Worm (Caenorhabditis elegans): ENCODE results near the gene aqp-11.

DNA sequence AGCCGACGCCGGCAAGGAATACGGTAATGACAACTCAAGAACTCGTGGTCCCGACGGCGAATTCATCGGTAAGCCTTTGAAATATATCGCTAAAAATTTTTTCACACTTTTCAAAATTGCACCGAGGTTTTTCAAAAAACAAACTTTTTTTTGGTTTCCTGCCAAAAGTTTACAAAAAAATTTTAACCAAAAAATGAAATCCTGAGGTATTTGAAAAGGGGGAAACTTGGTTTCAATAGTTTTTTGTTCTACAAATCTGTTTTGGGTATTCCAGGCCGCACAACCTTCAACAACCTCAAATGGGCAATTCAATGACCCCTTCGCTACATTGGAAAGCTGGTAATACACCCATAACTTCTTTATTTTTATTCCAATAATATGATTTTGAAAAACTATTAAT lies 8.9 kb downstream of the aqp-11 start:
- TF ChIP-seq ama-1 (optimal IDR thresholded peaks at IDR 0.05): no peak
- no peak for TF ChIP-seq ama-1 (GFP tag; optimal IDR thresholded peaks at IDR 0.05)
- no peak for TF ChIP-seq ceh-27 (GFP tag; optimal IDR thresholded peaks at IDR 0.05)
- TF ChIP-seq egl-18 (GFP tag; IDR thresholded peaks at IDR 0.05): no peak
- no peak for TF ChIP-seq F57C9.4 (tag; optimal IDR thresholded peaks at IDR 0.05)
- TF ChIP-seq ztf-3 (GFP tag; optimal IDR thresholded peaks at IDR 0.05): no peak
- TF ChIP-seq C17E4.6 (GFP tag; IDR thresholded peaks at IDR 0.05): no peak
- TF ChIP-seq ets-4 (GFP tag; optimal IDR thresholded peaks at IDR 0.05): no peak
- no peak for TF ChIP-seq lin-35 (GFP tag; optimal IDR thresholded peaks at IDR 0.05)
- no peak for TF ChIP-seq tbp1 (GFP tag; optimal IDR thresholded peaks at IDR 0.05)
